Worm (Caenorhabditis elegans): Measurements from ENCODE around the gene ubxn-2.
"Not testable (repeated sequence)": the region's sequence is repeated elsewhere in the genome, so short reads cannot be mapped to it uniquely, and the experiment has no call there.

ubxn-2 gene

DNA sequence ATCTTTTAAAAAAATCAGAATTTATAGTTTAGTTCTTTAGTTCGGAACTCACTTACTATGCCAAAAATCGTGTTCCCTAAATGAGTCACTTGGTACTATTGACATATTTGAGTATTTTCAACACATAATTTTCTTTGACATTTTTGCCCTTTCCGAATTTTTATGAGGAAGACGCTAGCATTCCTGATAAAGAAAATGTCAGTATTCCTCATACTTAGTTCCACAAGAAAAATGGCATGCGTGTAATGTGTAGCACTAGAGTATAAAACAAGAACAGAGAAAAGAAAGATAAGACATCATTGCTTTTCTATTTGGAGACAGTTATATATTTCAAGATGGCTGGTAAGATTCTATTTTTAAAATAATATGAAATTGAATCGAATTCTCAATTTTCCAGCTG, 4.3 kb upstream of the ubxn-2 start, which contains the start of gene Y94H6A.2:
TSS of gene Y94H6A.2 (plus strand) at position 336 of the 400 bp plus-strand sequence.
- TF ChIP-seq saeg-2 (GFP tag; IDR thresholded peaks at IDR 0.05): no peak
- TF ChIP-seq dmd-9 (GFP tag; IDR thresholded peaks at IDR 0.05): no peak
- TF ChIP-seq ceh-32 (tag; optimal IDR thresholded peaks at IDR 0.05; ENCODE audit: poor library complexity): no peak
- TF ChIP-seq skn-1 (tag; optimal IDR thresholded peaks at IDR 0.05): no peak
- peak; percentile 25 for TF ChIP-seq T20F7.1 (GFP tag; optimal IDR thresholded peaks at IDR 0.05)
- TF ChIP-seq mes-2 (tag; optimal IDR thresholded peaks at IDR 0.05; ENCODE audit: poor library complexity, severe bottlenecking): no peak
- no peak for TF ChIP-seq daf-12 (tag; optimal IDR thresholded peaks at IDR 0.05)
- TF ChIP-seq lin-39 (tag; optimal IDR thresholded peaks at IDR 0.05): no peak
- TF ChIP-seq dpl-1 (GFP tag; optimal IDR thresholded peaks at IDR 0.05): no peak
- no peak for TF ChIP-seq egl-43 (GFP tag; IDR thresholded peaks at IDR 0.05)
- TF ChIP-seq nhr-77 (tag; optimal IDR thresholded peaks at IDR 0.05): no peak
- TF ChIP-seq Y48G9A.11 (GFP tag; IDR thresholded peaks at IDR 0.05): no peak
- no peak for TF ChIP-seq T26A8.4 (GFP tag; IDR thresholded peaks at IDR 0.05)
- no peak for TF ChIP-seq sdz-12 (GFP tag; optimal IDR thresholded peaks at IDR 0.05)
- TF ChIP-seq zfp-3 (GFP tag; conservative IDR thresholded peaks at IDR 0.05): no peak
- no peak for TF ChIP-seq snpc-1.2 (GFP tag; IDR thresholded peaks at IDR 0.05)
- no peak for TF ChIP-seq aly-2 (tag; optimal IDR thresholded peaks at IDR 0.05)
- TF ChIP-seq daf-16 (GFP tag; optimal IDR thresholded peaks at IDR 0.05): no peak
- TF ChIP-seq daf-16 (tag; optimal IDR thresholded peaks at IDR 0.05): no peak
- TF ChIP-seq Y75B8A.6 (GFP tag; IDR thresholded peaks at IDR 0.05): no peak
- no peak for TF ChIP-seq ZK546.5 (tag; optimal IDR thresholded peaks at IDR 0.05)
- no peak for TF ChIP-seq vab-7 (GFP tag; IDR thresholded peaks at IDR 0.05)
- no peak for TF ChIP-seq cey-2 (tag; optimal IDR thresholded peaks at IDR 0.05; ENCODE audit: borderline replicate concordance, insufficient read depth)
- no peak for TF ChIP-seq mdl-1 (tag; optimal IDR thresholded peaks at IDR 0.05)
- peak; percentile 37; the same call in 1 of the 2 replicates for TF ChIP-seq dmd-6 (GFP tag; IDR thresholded peaks at IDR 0.05)
- peak; percentile 19 for TF ChIP-seq dve-1 (tag; optimal IDR thresholded peaks at IDR 0.05; ENCODE audit: insufficient read depth)
- peak; percentile 47 for TF ChIP-seq pqm-1 (tag; optimal IDR thresholded peaks at IDR 0.05)
- TF ChIP-seq zag-1 (tag; optimal IDR thresholded peaks at IDR 0.05): no peak
- no peak for TF ChIP-seq hmg-1.1 (GFP tag; IDR thresholded peaks at IDR 0.05)
- no peak for TF ChIP-seq lin-29 (GFP tag; IDR thresholded peaks at IDR 0.05)
- peak; percentile 61 for TF ChIP-seq nhr-28 (tag; optimal IDR thresholded peaks at IDR 0.05)
- no peak for TF ChIP-seq attf-4 (tag; optimal IDR thresholded peaks at IDR 0.05)

DNA sequence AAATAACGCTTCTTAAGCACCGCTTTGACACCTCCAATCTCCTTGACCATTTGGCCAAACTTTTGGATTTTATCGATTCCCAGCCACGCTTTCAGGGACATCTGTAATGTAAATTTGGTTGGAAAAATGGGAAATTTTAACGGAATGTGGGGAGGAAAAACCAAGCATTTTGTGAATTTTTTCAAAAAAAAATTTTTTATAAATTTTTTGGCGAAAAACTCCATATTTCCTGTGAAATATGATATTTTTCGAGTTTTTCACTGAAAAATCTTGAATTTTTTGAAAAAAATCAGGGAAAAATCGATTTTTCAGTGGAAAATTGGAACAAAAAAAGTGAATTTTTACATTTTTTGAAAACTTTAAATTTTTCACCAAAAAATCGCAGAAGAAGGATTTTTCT, 5.9 kb downstream of the ubxn-2 start, which contains the start of gene ndua-12:
TSS of gene ndua-12 (minus strand) at position 101 of the 400 bp plus-strand sequence.
- not testable (repeated sequence) for TF ChIP-seq T26A8.4 (GFP tag; IDR thresholded peaks at IDR 0.05); lin-15B (tag; optimal IDR thresholded peaks at IDR 0.05); daf-8 (GFP tag; IDR thresholded peaks at IDR 0.05)

DNA sequence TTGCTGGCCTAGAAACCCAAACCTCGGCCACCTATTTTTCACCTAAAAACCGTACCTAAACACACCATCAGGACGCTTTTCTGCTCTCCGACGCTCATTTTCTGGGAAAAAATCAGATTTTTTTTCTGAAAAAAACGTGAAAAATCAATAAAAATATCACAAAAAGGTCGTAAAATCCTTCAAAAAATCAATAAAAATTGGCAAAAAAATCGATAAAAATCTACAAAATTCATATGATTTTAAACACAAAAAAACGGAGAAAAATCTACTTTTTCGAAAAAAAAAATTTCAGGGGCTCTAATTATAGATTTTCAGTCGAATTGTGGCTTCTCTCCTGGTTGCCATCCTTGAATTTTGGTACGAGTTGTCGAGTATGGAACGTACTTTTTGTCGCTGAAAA, 9.1 kb downstream of the ubxn-2 start, which contains the start of gene Y94H6A.7:
TSS of gene Y94H6A.7 (minus strand) at position 101 of the 400 bp plus-strand sequence.
- not testable (repeated sequence) for TF ChIP-seq R02D3.7 (tag; optimal IDR thresholded peaks at IDR 0.05); unc-39 (tag; optimal IDR thresholded peaks at IDR 0.05); lin-38 (GFP tag; IDR thresholded peaks at IDR 0.05)

DNA sequence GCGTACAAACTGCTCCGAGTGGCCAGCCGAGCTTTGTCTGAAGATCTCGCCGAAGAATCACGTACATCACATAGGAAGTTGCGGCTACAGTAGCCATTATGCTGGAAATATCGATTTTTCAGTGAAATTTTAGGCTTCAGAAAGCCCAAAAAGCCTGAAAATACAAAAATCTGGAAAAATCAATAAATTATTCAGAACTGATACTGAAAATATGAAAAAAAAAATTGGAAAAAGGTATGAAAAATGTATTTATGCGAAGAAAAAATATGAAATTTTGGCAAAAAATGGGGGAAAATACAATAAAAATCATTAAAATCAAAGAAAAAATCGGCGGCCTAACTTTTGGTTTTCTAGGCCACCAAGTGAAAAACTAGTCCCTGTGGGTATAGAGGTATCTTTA, 12.7 kb downstream of the ubxn-2 start, which contains the start of gene Y94H6A.12:
TSS of gene Y94H6A.12 (minus strand) at position 101 of the 400 bp plus-strand sequence.
- TF ChIP-seq ceh-28 (tag; optimal IDR thresholded peaks at IDR 0.05) (peak; percentile 33), D1046.2 (GFP tag; IDR thresholded peaks at IDR 0.05) (no peak)
